Fruit fly (Drosophila melanogaster) whole organism, embryonic: ENCODE results near the gene PAN3.

ENCODE experiments used
- Blimp-1 ChIP-seq: fragments of 200-800 bp; sonication (Bioruptor generic); optimal IDR thresholded peaks from 3 replicates; lab custom pipeline; 2018; ENCODE audit warnings: missing biosample characterization, missing genetic modification characterization, mild to moderate bottlenecking, moderate library complexity, missing genetic modification reagents
- CG11456 ChIP-seq: fragments of 200-800 bp; sonication (Bioruptor generic); IDR thresholded peaks from 3 replicates; pipeline ENCODE4 v1.3.6; 2022; ENCODE audit warnings: missing biosample characterization, missing genetic modification characterization
- CG11504 ChIP-seq: fragments of 200-800 bp; sonication (Bioruptor generic); optimal IDR thresholded peaks from 3 replicates; lab custom pipeline; 2019; ENCODE audit warnings: missing biosample characterization, mild to moderate bottlenecking, missing genetic modification characterization, moderate library complexity
- CG11696 ChIP-seq: fragments of 200-800 bp; sonication (Bioruptor generic); IDR thresholded peaks from 2 replicates; pipeline ENCODE4 v1.3.6; 2022; ENCODE audit warnings: missing biosample characterization, missing genetic modification characterization
- CG12219 ChIP-seq: fragments of 200-800 bp; sonication (Bioruptor generic); optimal IDR thresholded peaks from 3 replicates; lab custom pipeline; 2018; ENCODE audit warnings: missing biosample characterization, mild to moderate bottlenecking, missing genetic modification characterization
- CG12659 ChIP-seq: fragments of 200-800 bp; sonication (Bioruptor generic); optimal IDR thresholded peaks from 3 replicates; lab custom pipeline; 2017; ENCODE audit warnings: mild to moderate bottlenecking, missing biosample characterization, missing genetic modification reagents, missing genetic modification characterization
- CG15269 ChIP-seq: fragments of 200-800 bp; sonication (Bioruptor generic); optimal IDR thresholded peaks from 2 replicates; lab custom pipeline; 2018; ENCODE audit warnings: missing biosample characterization, mild to moderate bottlenecking, missing genetic modification characterization, moderate library complexity
- CG15601 ChIP-seq: fragments of 200-800 bp; sonication (Bioruptor generic); optimal IDR thresholded peaks from 3 replicates; lab custom pipeline; 2019; ENCODE audit warnings: missing biosample characterization, mild to moderate bottlenecking, missing genetic modification characterization, moderate library complexity
- CG16813 ChIP-seq: fragments of 200-800 bp; sonication (Bioruptor generic); IDR thresholded peaks from 3 replicates; pipeline ENCODE4 v1.3.6; 2022; ENCODE audit warnings: missing biosample characterization, missing genetic modification characterization; ENCODE audit not compliant: partially characterized antibody
- CG18011 ChIP-seq: fragments of 200-800 bp; sonication (Bioruptor generic); optimal IDR thresholded peaks from 2 replicates; lab custom pipeline; 2017; ENCODE audit warnings: missing biosample characterization, missing genetic modification characterization, mild to moderate bottlenecking, moderate library complexity, missing genotype
- CG31224 ChIP-seq: fragments of 200-800 bp; sonication (Bioruptor generic); IDR thresholded peaks from 2 replicates; pipeline ENCODE4 v1.3.6; 2022; ENCODE audit warnings: missing biosample characterization, missing genetic modification characterization
- CG32772 ChIP-seq: fragments of 200-800 bp; sonication (Bioruptor generic); IDR thresholded peaks from 2 replicates; pipeline ENCODE4 v1.3.6; 2022; ENCODE audit warnings: missing biosample characterization, missing genetic modification characterization
- CG3847 ChIP-seq: fragments of 200-800 bp; sonication (Bioruptor generic); IDR thresholded peaks from 2 replicates; pipeline ENCODE4 v1.3.6; 2022; ENCODE audit warnings: missing biosample characterization, missing genetic modification characterization
- CG3995 ChIP-seq: fragments of 200-800 bp; sonication (Bioruptor generic); optimal IDR thresholded peaks from 3 replicates; lab custom pipeline; 2016; ENCODE audit warnings: missing biosample characterization, missing genetic modification characterization
- CG4424 ChIP-seq: fragments of 200-800 bp; sonication (Bioruptor generic); optimal IDR thresholded peaks from 3 replicates; lab custom pipeline; 2016; ENCODE audit warnings: missing biosample characterization, missing genetic modification characterization
- CG4617 ChIP-seq: fragments of 200-800 bp; sonication (Bioruptor generic); optimal IDR thresholded peaks from 3 replicates; lab custom pipeline; 2016; ENCODE audit warnings: missing biosample characterization, missing genetic modification characterization, borderline replicate concordance
- CG6683 ChIP-seq: fragments of 200-800 bp; sonication (Bioruptor generic); optimal IDR thresholded peaks from 2 replicates; lab custom pipeline; 2017; ENCODE audit warnings: missing biosample characterization, mild to moderate bottlenecking, missing genetic modification characterization, missing genetic modification reagents
- CG7745 ChIP-seq: fragments of 200-800 bp; sonication (Bioruptor generic); optimal IDR thresholded peaks from 2 replicates; lab custom pipeline; 2018; ENCODE audit warnings: missing biosample characterization, mild to moderate bottlenecking, missing genetic modification characterization, moderate library complexity
- CG7963 ChIP-seq: fragments of 200-800 bp; sonication (Bioruptor generic); IDR thresholded peaks from 3 replicates; pipeline ENCODE4 v1.3.6; 2022; ENCODE audit warnings: missing biosample characterization, missing genetic modification characterization; ENCODE audit not compliant: partially characterized antibody
- CG8281 ChIP-seq: fragments of 200-800 bp; sonication (Bioruptor generic); optimal IDR thresholded peaks from 2 replicates; lab custom pipeline; 2018; ENCODE audit warnings: missing biosample characterization, mild to moderate bottlenecking, missing genetic modification characterization, moderate library complexity
- CG8359 ChIP-seq: fragments of 200-800 bp; sonication (Bioruptor generic); optimal IDR thresholded peaks from 2 replicates; lab custom pipeline; 2017; ENCODE audit warnings: missing biosample characterization, mild to moderate bottlenecking, missing genetic modification characterization, borderline replicate concordance
- CG9797 ChIP-seq: fragments of 200-800 bp; sonication (Bioruptor generic); optimal IDR thresholded peaks from 3 replicates; lab custom pipeline; 2018; ENCODE audit warnings: missing biosample characterization, mild to moderate bottlenecking, missing genetic modification characterization
- CG9817 ChIP-seq: fragments of 200-800 bp; sonication (Bioruptor generic); optimal IDR thresholded peaks from 2 replicates; lab custom pipeline; 2018; ENCODE audit warnings: missing biosample characterization, mild to moderate bottlenecking, missing genetic modification characterization, moderate library complexity
- HLH4C ChIP-seq: fragments of 200-800 bp; sonication (Bioruptor generic); IDR thresholded peaks from 3 replicates; pipeline ENCODE4 v1.3.6; 2022; ENCODE audit warnings: missing biosample characterization, missing genetic modification characterization; ENCODE audit not compliant: partially characterized antibody
- Hey ChIP-seq: fragments of 200-800 bp; sonication (Bioruptor generic); optimal IDR thresholded peaks from 3 replicates; lab custom pipeline; 2018; ENCODE audit warnings: missing biosample characterization, mild to moderate bottlenecking, missing genetic modification characterization
- MBD-R2 ChIP-seq: fragments of 200-800 bp; sonication (Bioruptor generic); IDR thresholded peaks from 2 replicates; pipeline ENCODE4 v1.3.6; 2022; ENCODE audit warnings: missing biosample characterization, missing genetic modification characterization
- Mes4 ChIP-seq: fragments of 200-800 bp; sonication (Bioruptor generic); optimal IDR thresholded peaks from 2 replicates; lab custom pipeline; 2016; ENCODE audit warnings: missing biosample characterization, missing genetic modification characterization
- NC2α ChIP-seq: fragments of 200-800 bp; sonication (Bioruptor generic); optimal IDR thresholded peaks from 2 replicates; lab custom pipeline; 2016; ENCODE audit warnings: missing biosample characterization, missing genetic modification characterization
- Poxn ChIP-seq: fragments of 200-800 bp; sonication (Bioruptor generic); IDR thresholded peaks from 2 replicates; pipeline ENCODE4 v1.3.6; 2022; ENCODE audit warnings: missing biosample characterization, missing genetic modification characterization
- Vsx1 ChIP-seq: fragments of 200-800 bp; sonication (Bioruptor generic); optimal IDR thresholded peaks from 2 replicates; lab custom pipeline; 2017; ENCODE audit warnings: missing biosample characterization, mild to moderate bottlenecking, missing genetic modification characterization, missing genetic modification reagents
- al ChIP-seq: fragments of 200-800 bp; sonication (Bioruptor generic); IDR thresholded peaks from 2 replicates; pipeline ENCODE4 v1.3.6; 2022; ENCODE audit warnings: missing biosample characterization, missing genetic modification characterization
- az2 ChIP-seq: fragments of 200-800 bp; sonication (Bioruptor generic); optimal IDR thresholded peaks from 3 replicates; lab custom pipeline; 2016; ENCODE audit warnings: missing biosample characterization, missing genetic modification characterization
- caup ChIP-seq: fragments of 200-800 bp; sonication (Bioruptor generic); optimal IDR thresholded peaks from 3 replicates; lab custom pipeline; 2017; ENCODE audit warnings: missing biosample characterization, mild to moderate bottlenecking, missing genetic modification characterization, moderate library complexity; ENCODE audit not compliant: severe bottlenecking
- dati ChIP-seq: fragments of 200-800 bp; sonication (Bioruptor generic); IDR thresholded peaks from 2 replicates; pipeline ENCODE4 v1.3.6; 2022; ENCODE audit warnings: missing biosample characterization, missing genetic modification characterization
- dm ChIP-seq: fragments of 200-800 bp; sonication (Bioruptor generic); optimal IDR thresholded peaks from 3 replicates; lab custom pipeline; 2016; ENCODE audit warnings: missing biosample characterization, missing genetic modification characterization
- fd96Cb ChIP-seq: fragments of 200-800 bp; sonication (Bioruptor generic); optimal IDR thresholded peaks from 2 replicates; lab custom pipeline; 2018; ENCODE audit warnings: missing biosample characterization, mild to moderate bottlenecking, missing genetic modification characterization, moderate library complexity
- maf-S ChIP-seq: fragments of 200-800 bp; sonication (Bioruptor generic); optimal IDR thresholded peaks from 2 replicates; lab custom pipeline; 2016; ENCODE audit warnings: missing biosample characterization, missing genetic modification characterization
- mirr ChIP-seq: fragments of 200-800 bp; sonication (Bioruptor generic); optimal IDR thresholded peaks from 3 replicates; lab custom pipeline; 2018; ENCODE audit warnings: missing biosample characterization, mild to moderate bottlenecking, missing genetic modification characterization
- oc ChIP-seq: fragments of 200-800 bp; sonication (Bioruptor generic); optimal IDR thresholded peaks from 2 replicates; lab custom pipeline; 2018; ENCODE audit warnings: missing biosample characterization, mild to moderate bottlenecking, missing genetic modification characterization, moderate library complexity
- rib ChIP-seq: fragments of 200-800 bp; sonication (Bioruptor generic); IDR thresholded peaks from 2 replicates; pipeline ENCODE4 v1.3.6; 2022; ENCODE audit warnings: missing biosample characterization, missing genetic modification characterization
- sc ChIP-seq, 3 experiments: fragments of >200 bp in 2 of 3; fragments of 200-800 bp in 1 of 3; sonication (Bioruptor generic) in 1 of 3; optimal IDR thresholded peaks; 2 replicates in 2 of 3; 3 replicates in 1 of 3; lab custom pipeline; 2017; ENCODE audit warnings: mild to moderate bottlenecking in 1 of 3, missing biosample characterization in 1 of 3, missing genetic modification characterization in 1 of 3, missing genetic modification reagents in 1 of 3
- stwl ChIP-seq: fragments of 200-800 bp; sonication (Bioruptor generic); optimal IDR thresholded peaks from 3 replicates; lab custom pipeline; 2018; ENCODE audit warnings: missing biosample characterization, mild to moderate bottlenecking, missing genetic modification characterization, moderate library complexity
- tup ChIP-seq: fragments of 200-800 bp; sonication (Bioruptor generic); optimal IDR thresholded peaks from 2 replicates; lab custom pipeline; 2016; ENCODE audit warnings: missing biosample characterization, mild to moderate bottlenecking, missing genetic modification characterization, moderate library complexity
- unc-4 ChIP-seq: fragments of 200-800 bp; sonication (Bioruptor generic); IDR thresholded peaks from 2 replicates; pipeline ENCODE4 v1.3.6; 2022; ENCODE audit warnings: missing biosample characterization, missing genetic modification characterization; ENCODE audit not compliant: partially characterized antibody
- usp ChIP-seq: fragments of >200 bp; optimal IDR thresholded peaks from 2 replicates; lab custom pipeline; 2017; ENCODE audit warnings: missing biosample characterization, missing genetic modification characterization
- wek ChIP-seq: fragments of 200-800 bp; sonication (Bioruptor generic); optimal IDR thresholded peaks from 3 replicates; lab custom pipeline; 2018; ENCODE audit warnings: missing biosample characterization, mild to moderate bottlenecking, missing genetic modification characterization, moderate library complexity
- zfh1 ChIP-seq: fragments of 200-800 bp; sonication (Bioruptor generic); IDR thresholded peaks from 3 replicates; pipeline ENCODE4 v1.3.6; 2022; ENCODE audit warnings: missing biosample characterization, missing genetic modification characterization

PAN3 gene

DNA sequence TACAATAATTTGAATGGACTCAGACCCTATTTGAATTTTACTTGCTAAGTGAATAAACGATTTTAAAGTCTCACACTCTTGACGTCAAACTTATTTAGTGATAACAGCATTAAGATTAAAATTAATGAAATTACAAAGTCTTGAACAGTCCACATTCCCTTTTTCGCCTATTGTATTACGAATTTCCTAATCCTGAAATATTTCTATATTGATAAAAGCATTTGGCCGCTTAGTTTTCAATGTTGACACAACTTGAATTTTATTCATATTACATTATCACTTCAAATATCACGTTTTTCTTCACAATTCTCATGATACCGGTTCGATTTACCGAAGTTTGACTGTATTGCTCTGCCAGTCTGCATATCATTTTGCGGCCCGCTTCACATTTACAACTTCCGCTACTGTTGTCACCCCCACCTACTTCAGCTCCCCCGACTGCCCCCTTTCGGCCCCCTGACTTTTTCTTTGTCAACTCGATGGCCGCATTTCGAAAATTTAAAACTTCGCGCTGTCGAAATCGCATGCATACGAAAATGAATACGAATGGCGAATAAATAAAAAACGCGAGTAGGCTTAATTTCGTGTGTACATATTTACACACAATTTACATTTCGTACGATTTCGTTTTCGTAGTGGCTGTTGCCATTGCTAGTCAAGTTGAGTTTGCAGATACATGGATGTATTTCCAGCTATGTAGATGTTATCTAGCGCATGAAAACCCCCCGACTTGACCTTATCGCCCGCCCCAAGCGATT, 7.6 kb downstream of the PAN3 start (continued):
- TF ChIP-seq CG11504 (tag; lab: Kevin White, UChicago) (peak; percentile 71), sc (optimal IDR thresholded peaks at IDR 0.05; lab: Kevin White, UChicago) (no peak), sc (GFP tag; optimal IDR thresholded peaks at IDR 0.05; lab: Kevin White, UChicago) (no peak), CG16813 (no peak), CG4424 (GFP tag; lab: Kevin White, UChicago) (peak; percentile 49), dati (GFP tag; lab: Robert Waterston, UW) (no peak), CG9817 (tag; lab: Kevin White, UChicago) (peak; percentile 23), fd96Cb (tag; lab: Kevin White, UChicago) (peak; percentile 48), az2 (GFP tag; lab: Kevin White, UChicago) (peak; percentile 24), CG8281 (no peak), tup (no peak), zfh1 (GFP tag; lab: Robert Waterston, UW) (no peak; the same call in 2 of the 3 replicates), CG31224 (GFP tag; lab: Robert Waterston, UW) (no peak; the same call in 1 of the 2 replicates), CG7963 (GFP tag; lab: Robert Waterston, UW) (no peak), stwl (tag; lab: Kevin White, UChicago) (no peak), CG9797 (no peak), usp (GFP tag; lab: Kevin White, UChicago) (no peak), CG4617 (no peak), Mes4 (GFP tag; lab: Kevin White, UChicago) (no peak), CG12219 (GFP tag; lab: Kevin White, UChicago) (no peak), CG15601 (tag; lab: Kevin White, UChicago) (no peak), al (GFP tag; lab: Robert Waterston, UW) (no peak), wek (GFP tag; lab: Kevin White, UChicago) (peak; percentile 80), CG11456 (GFP tag; lab: Robert Waterston, UW) (no peak), CG7745 (no peak), NC2α (GFP tag; lab: Kevin White, UChicago) (no peak), dm (no peak), HLH4C (no peak), CG32772 (GFP tag; lab: Robert Waterston, UW) (0 out of 2 replicates have a peak, but pooled peaks have one; percentile 23), Blimp-1 (GFP tag; lab: Kevin White, UChicago) (peak; percentile 5), caup (GFP tag; lab: Kevin White, UChicago) (peak; percentile 59), rib (GFP tag; lab: Robert Waterston, UW) (no peak), CG8359 (GFP tag; lab: Kevin White, UChicago) (no peak), Vsx1 (GFP tag; lab: Kevin White, UChicago) (no peak), maf-S (GFP tag; lab: Kevin White, UChicago) (no peak), CG12659 (peak; percentile 16), mirr (GFP tag; lab: Kevin White, UChicago) (peak; percentile 89), CG18011 (GFP tag; lab: Kevin White, UChicago) (no peak), CG3995 (GFP tag; lab: Kevin White, UChicago) (peak; percentile 42), CG11696 (peak; percentile 47; the same call in 1 of the 2 replicates), oc (tag; lab: Kevin White, UChicago) (no peak), CG6683 (GFP tag; lab: Kevin White, UChicago) (peak; percentile 47), CG3847 (GFP tag; lab: Robert Waterston, UW) (no peak), Hey (peak; percentile 27), CG15269 (tag; lab: Kevin White, UChicago) (peak; percentile 41), MBD-R2 (peak; percentile 19; the same call in 1 of the 2 replicates), unc-4 (GFP tag; lab: Robert Waterston, UW) (no peak), Poxn (GFP tag; lab: Robert Waterston, UW) (no peak)
